Fruit fly (Drosophila melanogaster) whole organism, embryonic: ENCODE measurements around the gene Ndfip.

Experiments used
- Awh ChIP-seq: fragments of 200-800 bp; sonication (Bioruptor generic); IDR thresholded peaks from 2 replicates; pipeline ENCODE4, ENCODE4 v1.3.6; 2022; ENCODE audit warnings: missing biosample characterization, missing genetic modification characterization
- Bgb ChIP-seq: fragments of 200-800 bp; sonication (Bioruptor generic); IDR thresholded peaks from 2 replicates; pipeline ENCODE4 v1.3.6; 2022; ENCODE audit warnings: missing biosample characterization, missing genetic modification characterization; ENCODE audit not compliant: partially characterized antibody
- CG10565 ChIP-seq: fragments of 200-800 bp; sonication (Bioruptor generic); optimal IDR thresholded peaks from 3 replicates; lab custom pipeline; 2016; ENCODE audit warnings: missing biosample characterization, mild to moderate bottlenecking, missing genetic modification characterization
- CG11247 ChIP-seq: fragments of 200-800 bp; sonication (Bioruptor generic); IDR thresholded peaks from 2 replicates; pipeline ENCODE4 v1.3.6; 2022; ENCODE audit warnings: missing biosample characterization, missing genetic modification characterization
- CG11696 ChIP-seq: fragments of 200-800 bp; sonication (Bioruptor generic); IDR thresholded peaks from 2 replicates; pipeline ENCODE4 v1.3.6; 2022; ENCODE audit warnings: missing biosample characterization, missing genetic modification characterization
- CG11723 ChIP-seq: fragments of 200-800 bp; sonication (Bioruptor generic); optimal IDR thresholded peaks from 2 replicates; lab custom pipeline; 2017; ENCODE audit warnings: missing biosample characterization, mild to moderate bottlenecking, missing genetic modification characterization
- CG1647 ChIP-seq: fragments of 200-800 bp; sonication (Bioruptor generic); optimal IDR thresholded peaks from 3 replicates; lab custom pipeline; 2016; ENCODE audit warnings: missing biosample characterization, missing genetic modification characterization
- CG1792 ChIP-seq: fragments of 200-800 bp; sonication (Bioruptor generic); optimal IDR thresholded peaks from 2 replicates; lab custom pipeline; 2016; ENCODE audit warnings: missing biosample characterization, missing genetic modification characterization
- CG1832 ChIP-seq: fragments of 200-800 bp; sonication (Bioruptor generic); optimal IDR thresholded peaks from 2 replicates; lab custom pipeline; 2017; ENCODE audit warnings: missing biosample characterization, mild to moderate bottlenecking, missing genetic modification characterization, inconsistent platforms
- CG18476 ChIP-seq: fragments of 200-800 bp; sonication (Bioruptor generic); optimal IDR thresholded peaks from 2 replicates; lab custom pipeline; 2016; ENCODE audit warnings: missing biosample characterization, mild to moderate bottlenecking, missing genetic modification characterization
- CG18599 ChIP-seq: fragments of 200-800 bp; sonication (Bioruptor generic); optimal IDR thresholded peaks from 3 replicates; lab custom pipeline; 2017; ENCODE audit warnings: missing biosample characterization, missing genetic modification characterization, mild to moderate bottlenecking, moderate library complexity, missing genetic modification reagents
- CG18764 ChIP-seq: fragments of 200-800 bp; sonication (Bioruptor generic); optimal IDR thresholded peaks from 3 replicates; lab custom pipeline; 2016; ENCODE audit warnings: missing biosample characterization, missing genetic modification characterization
- CG3726 ChIP-seq: fragments of 200-800 bp; sonication (Bioruptor generic); IDR thresholded peaks from 3 replicates; pipeline ENCODE4, ENCODE4 v1.3.6; 2022; ENCODE audit warnings: missing biosample characterization, missing genetic modification characterization
- CG7271 ChIP-seq: fragments of 200-800 bp; sonication (Bioruptor generic); optimal IDR thresholded peaks from 2 replicates; lab custom pipeline; 2018; ENCODE audit warnings: missing biosample characterization, mild to moderate bottlenecking, missing genetic modification characterization, moderate library complexity
- CG7372 ChIP-seq: fragments of 200-800 bp; sonication (Bioruptor generic); IDR thresholded peaks from 2 replicates; pipeline ENCODE4 v1.3.6; 2022; ENCODE audit warnings: missing biosample characterization, missing genetic modification characterization
- Chrac-16 ChIP-seq: fragments of 200-800 bp; sonication (Bioruptor generic); optimal IDR thresholded peaks from 3 replicates; lab custom pipeline; 2016; ENCODE audit warnings: missing biosample characterization, missing genetic modification characterization
- Fer3 ChIP-seq: fragments of 200-800 bp; sonication (Bioruptor generic); optimal IDR thresholded peaks from 2 replicates; lab custom pipeline; 2018; ENCODE audit warnings: missing biosample characterization, mild to moderate bottlenecking, missing genetic modification characterization, moderate library complexity
- HHEX ChIP-seq: fragments of 200-800 bp; sonication (Bioruptor generic); optimal IDR thresholded peaks from 3 replicates; lab custom pipeline; 2017; ENCODE audit warnings: missing biosample characterization, mild to moderate bottlenecking, missing genetic modification characterization, missing genetic modification reagents
- Kr ChIP-seq: fragments of 200-800 bp; sonication (Bioruptor generic); optimal IDR thresholded peaks from 2 replicates; lab custom pipeline; 2017; ENCODE audit warnings: missing biosample characterization, mild to moderate bottlenecking, missing genetic modification characterization
- MBD-R2 ChIP-seq: fragments of 200-800 bp; sonication (Bioruptor generic); IDR thresholded peaks from 2 replicates; pipeline ENCODE4 v1.3.6; 2022; ENCODE audit warnings: missing biosample characterization, missing genetic modification characterization
- MTF-1 ChIP-seq: fragments of 200-800 bp; sonication (Bioruptor generic); optimal IDR thresholded peaks from 2 replicates; lab custom pipeline; 2018; ENCODE audit warnings: missing biosample characterization, mild to moderate bottlenecking, missing genetic modification characterization, borderline replicate concordance
- Myb ChIP-seq: fragments of 200-800 bp; sonication (Bioruptor generic); optimal IDR thresholded peaks from 2 replicates; lab custom pipeline; 2016; ENCODE audit warnings: missing biosample characterization, missing genetic modification characterization
- NC2β ChIP-seq: fragments of 200-800 bp; sonication (Bioruptor generic); optimal IDR thresholded peaks from 2 replicates; lab custom pipeline; 2016; ENCODE audit warnings: missing biosample characterization, missing genetic modification characterization
- Poxn ChIP-seq: fragments of 200-800 bp; sonication (Bioruptor generic); IDR thresholded peaks from 2 replicates; pipeline ENCODE4 v1.3.6; 2022; ENCODE audit warnings: missing biosample characterization, missing genetic modification characterization
- Trl ChIP-seq, 3 experiments: fragments of >200 bp in 2 of 3; fragments of 200-800 bp in 1 of 3; sonication (Bioruptor generic) in 1 of 3; optimal IDR thresholded peaks; 2 replicates in 1 of 3; 3 replicates in 2 of 3; lab custom pipeline; 2016 to 2017; ENCODE audit warnings: missing biosample characterization in 1 of 3, missing genetic modification characterization in 1 of 3
- Usf ChIP-seq: fragments of 200-800 bp; sonication (Bioruptor generic); optimal IDR thresholded peaks from 2 replicates; lab custom pipeline; 2017; ENCODE audit warnings: missing genotype, missing biosample characterization, missing genetic modification characterization
- Xbp1 ChIP-seq: fragments of 200-800 bp; sonication (Bioruptor generic); optimal IDR thresholded peaks from 3 replicates; lab custom pipeline; 2016; ENCODE audit warnings: missing biosample characterization, mild to moderate bottlenecking, missing genetic modification characterization
- ato ChIP-seq: fragments of 200-800 bp; sonication (Bioruptor generic); IDR thresholded peaks from 2 replicates; pipeline ENCODE4 v1.3.6; 2022; ENCODE audit warnings: missing biosample characterization, missing genetic modification characterization; ENCODE audit not compliant: partially characterized antibody
- bowl ChIP-seq: fragments of 200-800 bp; sonication (Bioruptor generic); IDR thresholded peaks from 2 replicates; pipeline ENCODE4 v1.3.6; 2022; ENCODE audit warnings: missing biosample characterization, missing genetic modification characterization
- ci ChIP-seq: fragments of 200-800 bp; sonication (Bioruptor generic); IDR thresholded peaks from 3 replicates; pipeline ENCODE4 v1.3.6; 2022; ENCODE audit warnings: missing biosample characterization, missing genetic modification characterization
- dati ChIP-seq: fragments of 200-800 bp; sonication (Bioruptor generic); IDR thresholded peaks from 2 replicates; pipeline ENCODE4 v1.3.6; 2022; ENCODE audit warnings: missing biosample characterization, missing genetic modification characterization
- dysf ChIP-seq: fragments of 200-800 bp; sonication (Bioruptor generic); IDR thresholded peaks from 3 replicates; pipeline ENCODE4 v1.3.6; 2022; ENCODE audit warnings: missing biosample characterization, missing genetic modification characterization
- emc ChIP-seq: fragments of 200-800 bp; sonication (Bioruptor generic); optimal IDR thresholded peaks from 2 replicates; lab custom pipeline; 2016; ENCODE audit warnings: missing biosample characterization, missing genetic modification characterization
- fd102C ChIP-seq: fragments of 200-800 bp; sonication (Bioruptor generic); optimal IDR thresholded peaks from 2 replicates; lab custom pipeline; 2018; ENCODE audit warnings: missing biosample characterization, mild to moderate bottlenecking, missing genetic modification characterization, moderate library complexity
- fru ChIP-seq: fragments of >200 bp; optimal IDR thresholded peaks from 2 replicates; lab custom pipeline; 2017
- ham ChIP-seq: fragments of 200-800 bp; sonication (Bioruptor generic); IDR thresholded peaks from 2 replicates; pipeline ENCODE4 v1.3.6; 2022; ENCODE audit warnings: missing biosample characterization, missing genetic modification characterization
- her ChIP-seq: fragments of 200-800 bp; sonication (Bioruptor generic); optimal IDR thresholded peaks from 2 replicates; lab custom pipeline; 2016; ENCODE audit warnings: missing biosample characterization, missing genetic modification characterization
- kah ChIP-seq: fragments of 200-800 bp; sonication (Bioruptor generic); optimal IDR thresholded peaks from 2 replicates; lab custom pipeline; 2018; ENCODE audit warnings: missing biosample characterization, mild to moderate bottlenecking, missing genetic modification characterization
- lbe ChIP-seq: fragments of 200-800 bp; sonication (Bioruptor generic); optimal IDR thresholded peaks from 2 replicates; lab custom pipeline; 2016; ENCODE audit warnings: missing biosample characterization, mild to moderate bottlenecking, missing genetic modification characterization
- lola ChIP-seq, 3 experiments: fragments of >200 bp in 2 of 3; fragments of 200-800 bp in 1 of 3; sonication (Bioruptor generic) in 1 of 3; optimal IDR thresholded peaks; 2 replicates each; lab custom pipeline; 2017 to 2019; ENCODE audit warnings: missing biosample characterization in 3 of 3, missing genetic modification characterization in 3 of 3, mild to moderate bottlenecking in 1 of 3, moderate library complexity in 1 of 3
- luna ChIP-seq: fragments of 200-800 bp; sonication (Bioruptor generic); optimal IDR thresholded peaks from 2 replicates; lab custom pipeline; 2016; ENCODE audit warnings: missing biosample characterization, missing genetic modification characterization
- nau ChIP-seq: fragments of 200-800 bp; sonication (Bioruptor generic); optimal IDR thresholded peaks from 3 replicates; lab custom pipeline; 2017; ENCODE audit warnings: missing biosample characterization, mild to moderate bottlenecking, missing genetic modification characterization, missing genetic modification reagents
- nerfin-2 ChIP-seq: fragments of 200-800 bp; sonication (Bioruptor generic); IDR thresholded peaks from 2 replicates; pipeline ENCODE4 v1.3.6; 2022; ENCODE audit warnings: missing biosample characterization, missing genetic modification characterization; ENCODE audit not compliant: partially characterized antibody
- pita ChIP-seq: fragments of 200-800 bp; sonication (Bioruptor generic); optimal IDR thresholded peaks from 2 replicates; lab custom pipeline; 2017; ENCODE audit warnings: missing biosample characterization, mild to moderate bottlenecking, missing genetic modification characterization
- sim ChIP-seq: fragments of 200-800 bp; sonication (Bioruptor generic); IDR thresholded peaks from 2 replicates; pipeline ENCODE4 v1.3.6; 2022; ENCODE audit warnings: missing biosample characterization, missing genetic modification characterization
- so ChIP-seq: fragments of 200-800 bp; sonication (Bioruptor generic); IDR thresholded peaks from 3 replicates; pipeline ENCODE4 v1.3.6; 2022; ENCODE audit warnings: missing biosample characterization, missing genetic modification characterization
- sqz ChIP-seq: fragments of 200-800 bp; sonication (Bioruptor generic); optimal IDR thresholded peaks from 3 replicates; lab custom pipeline; 2018; ENCODE audit warnings: missing biosample characterization, mild to moderate bottlenecking, missing genetic modification characterization
- toy ChIP-seq: fragments of 200-800 bp; sonication (Bioruptor generic); IDR thresholded peaks from 2 replicates; pipeline ENCODE4 v1.3.6; 2022; ENCODE audit warnings: missing biosample characterization, missing genetic modification characterization
- vvl ChIP-seq: fragments of 200-800 bp; sonication (Bioruptor generic); IDR thresholded peaks from 2 replicates; pipeline ENCODE4 v1.3.6; 2022; ENCODE audit warnings: missing biosample characterization, missing genetic modification characterization
- wek ChIP-seq: fragments of 200-800 bp; sonication (Bioruptor generic); optimal IDR thresholded peaks from 3 replicates; lab custom pipeline; 2018; ENCODE audit warnings: missing biosample characterization, mild to moderate bottlenecking, missing genetic modification characterization, moderate library complexity
- zen ChIP-seq: fragments of 200-800 bp; sonication (Bioruptor generic); optimal IDR thresholded peaks from 3 replicates; lab custom pipeline; 2018; ENCODE audit warnings: missing biosample characterization, mild to moderate bottlenecking, missing genetic modification characterization, moderate library complexity

Gene Ndfip

DNA sequence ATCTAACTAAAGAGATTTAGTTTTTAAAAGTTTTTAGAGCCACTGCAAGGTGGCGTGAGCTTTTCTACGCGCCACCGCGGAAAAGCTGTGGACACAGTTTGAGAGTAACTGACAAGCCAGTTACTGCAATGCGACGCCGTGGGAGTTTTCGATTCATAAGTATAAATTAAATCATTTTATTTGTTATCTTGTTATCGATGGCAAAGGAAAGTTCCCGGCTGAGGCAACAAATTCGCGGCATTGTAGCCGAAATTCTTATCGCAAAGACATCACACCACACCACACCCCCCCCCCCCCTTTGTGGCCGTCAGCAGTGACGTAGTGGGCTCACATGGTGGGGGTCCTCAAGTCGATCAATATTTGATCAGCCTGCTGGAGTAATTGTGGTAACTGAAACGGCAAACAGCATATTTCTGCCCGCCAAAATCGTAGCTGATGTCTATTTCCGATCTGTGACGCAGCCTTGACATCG is 1.8 kb upstream of the Ndfip start (continued):
- TF ChIP-seq zen (tag; lab: Kevin White, UChicago) (no peak), Xbp1 (no peak), ham (GFP tag; lab: Robert Waterston, UW) (no peak), Myb (no peak), vvl (GFP tag; lab: Robert Waterston, UW) (peak; percentile 58; the same call in 1 of the 2 replicates), Awh (GFP tag; lab: Robert Waterston, UW) (no peak), nerfin-2 (no peak), CG1792 (GFP tag; lab: Kevin White, UChicago) (no peak), Poxn (no peak), toy (no peak), so (GFP tag; lab: Robert Waterston, UW) (peak; percentile 49; the same call in 2 of the 3 replicates), luna (GFP tag; lab: Kevin White, UChicago) (no peak), CG3726 (GFP tag; lab: Robert Waterston, UW) (no peak), bowl (GFP tag; lab: Robert Waterston, UW) (peak; percentile 60; the same call in 1 of the 2 replicates), Kr (GFP tag; lab: Kevin White, UChicago) (no peak), CG18764 (no peak), CG11247 (no peak), wek (GFP tag; lab: Kevin White, UChicago) (peak; percentile 34), dati (no peak), CG11723 (GFP tag; lab: Kevin White, UChicago) (no peak), Bgb (no peak), kah (GFP tag; lab: Kevin White, UChicago) (peak; percentile 23), Fer3 (peak; percentile 38), CG1832 (GFP tag; lab: Kevin White, UChicago) (no peak), NC2β (GFP tag; lab: Kevin White, UChicago) (no peak), CG18476 (GFP tag; lab: Kevin White, UChicago) (no peak), ato (GFP tag; lab: Robert Waterston, UW) (no peak), pita (GFP tag; lab: Kevin White, UChicago) (no peak), ci (GFP tag; lab: Robert Waterston, UW) (peak; percentile 74; the same call in 2 of the 3 replicates), sqz (GFP tag; lab: Kevin White, UChicago) (no peak), nau (peak; percentile 71), lola (GFP tag; optimal IDR thresholded peaks at IDR 0.05; lab: Kevin White, UChicago) (no peak), dysf (no peak), Usf (GFP tag; lab: Kevin White, UChicago) (no peak), fru (lab: Kevin White, UChicago) (no peak), CG10565 (GFP tag; lab: Kevin White, UChicago) (no peak), CG18599 (GFP tag; lab: Kevin White, UChicago) (peak; percentile 83), CG7372 (GFP tag; lab: Robert Waterston, UW) (no peak), MTF-1 (GFP tag; lab: Kevin White, UChicago) (peak; percentile 52), fd102C (GFP tag; lab: Kevin White, UChicago) (no peak), sim (no peak), her (GFP tag; lab: Kevin White, UChicago) (no peak), Trl (optimal IDR thresholded peaks at IDR 0.05; lab: Kevin White, UChicago) (no peak), Trl (GFP tag; optimal IDR thresholded peaks at IDR 0.05; lab: Kevin White, UChicago) (no peak), CG1647 (GFP tag; lab: Kevin White, UChicago) (no peak), MBD-R2 (0 out of 2 replicates have a peak, but pooled peaks have one; percentile 24), lbe (GFP tag; lab: Kevin White, UChicago) (no peak), Chrac-16 (GFP tag; lab: Kevin White, UChicago) (no peak), HHEX (GFP tag; lab: Kevin White, UChicago) (peak; percentile 70), CG11696 (GFP tag; lab: Robert Waterston, UW) (no peak), CG7271 (no peak), emc (no peak)
